Fruit fly (Drosophila melanogaster): ENCODE data around the gene CG5866.

DNA sequence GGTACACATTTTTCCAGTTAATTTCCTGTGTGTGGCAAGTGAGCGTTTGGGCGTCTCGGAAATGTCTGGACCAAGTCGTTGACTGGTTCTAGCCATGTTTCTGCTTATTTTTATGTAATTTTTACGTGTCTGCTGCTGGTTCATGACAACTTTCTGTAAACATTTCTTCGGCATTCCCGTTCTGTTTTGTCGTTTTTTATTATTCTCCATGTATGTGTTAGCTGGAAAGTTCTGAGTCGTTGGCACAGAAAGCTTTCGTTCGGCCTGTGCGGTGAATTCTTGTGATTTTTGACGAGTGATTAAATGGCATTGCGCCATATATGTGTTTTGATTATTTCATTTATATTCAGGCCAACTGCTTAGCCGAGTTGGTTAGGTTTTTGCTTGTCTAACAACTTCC lies 10.7 kb downstream of the CG5866 start:
- TF ChIP-seq CG2129 (GFP tag; IDR thresholded peaks at IDR 0.05; ENCODE audit: partially characterized antibody), result no peak
- TF ChIP-seq CG43689 (GFP tag; IDR thresholded peaks at IDR 0.05), result no peak
- no peak for TF ChIP-seq CG30403 (GFP tag; optimal IDR thresholded peaks at IDR 0.05)
- TF ChIP-seq slou (GFP tag; optimal IDR thresholded peaks at IDR 0.05), result no peak
- no peak for TF ChIP-seq CG10274 (GFP tag; optimal IDR thresholded peaks at IDR 0.05)
- no peak for TF ChIP-seq pnt (GFP tag; optimal IDR thresholded peaks at IDR 0.05)
- TF ChIP-seq pum (GFP tag; optimal IDR thresholded peaks at IDR 0.05), result no peak
- TF ChIP-seq Ets65A (GFP tag), result no peak
